Worm (Caenorhabditis elegans) whole organism, mixed stage, embryonic: ENCODE measurements around the gene Y66C5A.2.

ENCODE experiments used
- M03D4.4 ChIP-seq: sonication (generic microtip); optimal IDR thresholded peaks from 2 replicates; lab custom pipeline; 2017; ENCODE audit warnings: mild to moderate bottlenecking, missing genetic modification characterization, missing compliant biosample characterization
- bed-3 ChIP-seq: fragments of 200-800 bp; sonication (Bioruptor generic); optimal IDR thresholded peaks from 3 replicates; lab custom pipeline; 2018; ENCODE audit warnings: mild to moderate bottlenecking, missing genetic modification characterization, moderate library complexity, missing compliant biosample characterization
- blmp-1 ChIP-seq: fragments of 150-350 bp; optimal IDR thresholded peaks from 2 replicates; lab custom pipeline; 2014; ENCODE audit warnings: missing biosample characterization, missing genetic modification characterization
- ceh-39 ChIP-seq: fragments of 150-350 bp; optimal IDR thresholded peaks from 2 replicates; lab custom pipeline; 2014; ENCODE audit warnings: missing biosample characterization, missing genetic modification characterization
- ceh-43 ChIP-seq: fragments of 200-800 bp; sonication (Bioruptor generic); optimal IDR thresholded peaks from 2 replicates; lab custom pipeline; 2018; ENCODE audit warnings: mild to moderate bottlenecking, missing genetic modification characterization, moderate library complexity, missing compliant biosample characterization
- ceh-83 ChIP-seq: fragments of 200-800 bp; sonication (Bioruptor generic); optimal IDR thresholded peaks from 2 replicates; lab custom pipeline; 2018; ENCODE audit warnings: mild to moderate bottlenecking, missing genetic modification characterization, missing compliant biosample characterization
- cnd-1 ChIP-seq: fragments of 200-800 bp; sonication (Bioruptor generic); optimal IDR thresholded peaks from 2 replicates; lab custom pipeline; 2018; ENCODE audit warnings: mild to moderate bottlenecking, missing genetic modification characterization, missing compliant biosample characterization
- drap-1 ChIP-seq: fragments of 200-800 bp; sonication (Bioruptor generic); optimal IDR thresholded peaks from 3 replicates; lab custom pipeline; 2018; ENCODE audit warnings: mild to moderate bottlenecking, missing genetic modification characterization, missing compliant biosample characterization
- elt-1 ChIP-seq: sonication (generic microtip); optimal IDR thresholded peaks from 2 replicates; lab custom pipeline; 2017; ENCODE audit warnings: missing genetic modification characterization, mild to moderate bottlenecking, missing compliant biosample characterization, antibody characterized with exemption, moderate library complexity, borderline replicate concordance; ENCODE audit not compliant: insufficient read depth
- elt-3 ChIP-seq: fragments of 150-350 bp; optimal IDR thresholded peaks from 2 replicates; lab custom pipeline; 2014; ENCODE audit warnings: missing biosample characterization, missing genetic modification characterization
- flh-1 ChIP-seq: fragments of 200-800 bp; sonication (Bioruptor generic); optimal IDR thresholded peaks from 2 replicates; lab custom pipeline; 2018; ENCODE audit warnings: mild to moderate bottlenecking, missing genetic modification characterization, moderate library complexity, missing compliant biosample characterization
- ham-2 ChIP-seq: fragments of 200-800 bp; sonication (Bioruptor generic); optimal IDR thresholded peaks from 2 replicates; lab custom pipeline; 2018; ENCODE audit warnings: mild to moderate bottlenecking, missing genetic modification characterization, missing compliant biosample characterization
- hlh-1 ChIP-seq: fragments of 150-350 bp; optimal IDR thresholded peaks from 2 replicates; lab custom pipeline; 2014; ENCODE audit warnings: missing biosample characterization, missing genetic modification reagents, missing genetic modification characterization
- lin-13 ChIP-seq: fragments of 150-350 bp; optimal IDR thresholded peaks from 2 replicates; lab custom pipeline; 2014; ENCODE audit warnings: missing biosample characterization, missing genetic modification characterization
- lin-32 ChIP-seq: fragments of 200-800 bp; sonication (Bioruptor generic); optimal IDR thresholded peaks from 2 replicates; lab custom pipeline; 2018; ENCODE audit warnings: mild to moderate bottlenecking, missing genetic modification characterization, missing compliant biosample characterization
- lsy-2 ChIP-seq: fragments of 150-350 bp; optimal IDR thresholded peaks from 2 replicates; lab custom pipeline; 2014; ENCODE audit warnings: missing biosample characterization, missing genetic modification characterization
- mab-5 ChIP-seq: fragments of 150-350 bp; optimal IDR thresholded peaks from 2 replicates; lab custom pipeline; 2014; ENCODE audit warnings: missing biosample characterization, missing genetic modification characterization
- mep-1 ChIP-seq: fragments of 150-350 bp; optimal IDR thresholded peaks from 2 replicates; lab custom pipeline; 2017; ENCODE audit warnings: missing biosample characterization, missing genetic modification reagents, missing genetic modification characterization, inconsistent platforms
- mls-2 ChIP-seq: sonication (generic microtip); optimal IDR thresholded peaks from 2 replicates; lab custom pipeline; 2016; ENCODE audit warnings: mild to moderate bottlenecking, missing genetic modification characterization, moderate library complexity, missing compliant biosample characterization
- nhr-12 ChIP-seq: fragments of 150-350 bp; optimal IDR thresholded peaks from 2 replicates; lab custom pipeline; 2014; ENCODE audit warnings: missing biosample characterization, missing genetic modification characterization
- nhr-237 ChIP-seq: fragments of 150-350 bp; optimal IDR thresholded peaks from 2 replicates; lab custom pipeline; 2014; ENCODE audit warnings: missing biosample characterization, missing genetic modification characterization
- nhr-28 ChIP-seq: fragments of 150-350 bp; optimal IDR thresholded peaks from 2 replicates; lab custom pipeline; 2014; ENCODE audit warnings: missing biosample characterization, missing genetic modification characterization
- nhr-76 ChIP-seq: sonication (generic microtip); optimal IDR thresholded peaks from 2 replicates; lab custom pipeline; 2017; ENCODE audit warnings: missing biosample characterization, missing genetic modification characterization
- pha-4 ChIP-seq: fragments of 150-350 bp; optimal IDR thresholded peaks from 2 replicates; lab custom pipeline; 2018; ENCODE audit warnings: missing biosample characterization, missing genetic modification reagents, missing genetic modification characterization
- sem-2 ChIP-seq: fragments of 200-800 bp; sonication (Bioruptor generic); optimal IDR thresholded peaks from 2 replicates; lab custom pipeline; 2018; ENCODE audit warnings: mild to moderate bottlenecking, missing genetic modification characterization, missing compliant biosample characterization
- snpc-4 ChIP-seq: fragments of 150-350 bp; optimal IDR thresholded peaks from 2 replicates; lab custom pipeline; 2014; ENCODE audit warnings: missing biosample characterization, missing genetic modification characterization
- sptf-1 ChIP-seq: sonication (generic microtip); optimal IDR thresholded peaks from 2 replicates; lab custom pipeline; 2017; ENCODE audit warnings: mild to moderate bottlenecking, missing genetic modification characterization, moderate library complexity, missing compliant biosample characterization
- tbx-8 ChIP-seq: fragments of 200-800 bp; sonication (Bioruptor generic); optimal IDR thresholded peaks from 2 replicates; lab custom pipeline; 2018; ENCODE audit warnings: mild to moderate bottlenecking, missing genetic modification characterization, moderate library complexity, missing compliant biosample characterization
- unc-120 ChIP-seq: sonication (generic microtip); optimal IDR thresholded peaks from 2 replicates; lab custom pipeline; 2017; ENCODE audit warnings: missing genetic modification characterization, missing compliant biosample characterization; ENCODE audit not compliant: poor library complexity, severe bottlenecking
- unc-39 ChIP-seq: fragments of 150-350 bp; optimal IDR thresholded peaks from 2 replicates; lab custom pipeline; 2014; ENCODE audit warnings: missing biosample characterization, missing genetic modification characterization
- unc-62 ChIP-seq: fragments of 150-350 bp; optimal IDR thresholded peaks from 2 replicates; lab custom pipeline; 2014; ENCODE audit warnings: missing biosample characterization, missing genetic modification reagents, missing genetic modification characterization
- zip-8 ChIP-seq: fragments of 150-350 bp; optimal IDR thresholded peaks from 2 replicates; lab custom pipeline; 2014; ENCODE audit warnings: missing biosample characterization, missing genetic modification characterization
- ztf-11 ChIP-seq: fragments of 150-350 bp; optimal IDR thresholded peaks from 2 replicates; lab custom pipeline; 2014; ENCODE audit warnings: missing biosample characterization, missing genetic modification characterization

Gene Y66C5A.2

ce11 chrX:14473740-14474139 is 13.2 kb downstream of the Y66C5A.2 start, which contains the start of gene M163.5:
Gene M163.5 (plus strand): TSS chrX:14474040.
- TF ChIP-seq pha-4 (tag; lab: Kevin White, UChicago) (no peak), flh-1 (GFP tag; lab: Kevin White, UChicago) (no peak), unc-62 (GFP tag; lab: Kevin White, UChicago) (no peak), blmp-1 (tag; lab: Kevin White, UChicago) (no peak), nhr-28 (tag; lab: Kevin White, UChicago) (no peak), M03D4.4 (tag; lab: Kevin White, UChicago) (no peak)

- TF ChIP-seq zip-8 (tag; lab: Kevin White, UChicago) (peak; percentile 51), bed-3 (GFP tag; lab: Kevin White, UChicago) (no peak), lsy-2 (no peak)
- TF ChIP-seq, all 35 proteins: peak for 1
Measured at ce11 chrX:14476625-14477257, 16.2 kb downstream of the Y66C5A.2 start.

- no peak for TF ChIP-seq blmp-1 (tag; lab: Kevin White, UChicago)
- TF ChIP-seq unc-39 (tag; lab: Kevin White, UChicago) = no peak
- TF ChIP-seq nhr-28 (tag; lab: Kevin White, UChicago) = no peak
- no peak for TF ChIP-seq ham-2
- TF ChIP-seq elt-1 = no peak
- no peak for TF ChIP-seq lsy-2
- TF ChIP-seq unc-62 (GFP tag; lab: Kevin White, UChicago) = no peak
- TF ChIP-seq elt-3 (tag; lab: Kevin White, UChicago) = no peak
- TF ChIP-seq mls-2 (tag; lab: Kevin White, UChicago) = no peak
- TF ChIP-seq ceh-39 (tag; lab: Kevin White, UChicago) = no peak
- no peak for TF ChIP-seq ceh-43
- TF ChIP-seq tbx-8 (GFP tag; lab: Kevin White, UChicago) = no peak
- no peak for TF ChIP-seq mab-5 (tag; lab: Kevin White, UChicago)
- TF ChIP-seq ceh-83 (GFP tag; lab: Kevin White, UChicago) = no peak
- no peak for TF ChIP-seq drap-1 (GFP tag; lab: Kevin White, UChicago)
- no peak for TF ChIP-seq hlh-1 (tag; lab: Kevin White, UChicago)
- no peak for TF ChIP-seq snpc-4
- TF ChIP-seq M03D4.4 (tag; lab: Kevin White, UChicago) = no peak
- no peak for TF ChIP-seq ztf-11 (tag; lab: Kevin White, UChicago)
Measured at ce11 chrX:14477338-14477737, 16.8 kb downstream of the Y66C5A.2 start.

- TF ChIP-seq nhr-237 (no peak), lin-32 (no peak), M03D4.4 (tag; lab: Kevin White, UChicago) (no peak), lsy-2 (no peak)
Measured at ce11 chrX:14478193-14478592, 17.7 kb downstream of the Y66C5A.2 start.

ce11 chrX:14478743-14479428 is 18.4 kb downstream of the Y66C5A.2 start, which contains the start of gene M163.11:
Gene M163.11 (plus strand): TSS chrX:14479378.
- peak; percentile 55 for TF ChIP-seq unc-120 (tag; lab: Kevin White, UChicago)
- no peak for TF ChIP-seq lsy-2
- TF ChIP-seq, all 35 proteins: peak for 1

ce11 chrX:14480248-14480647 is 19.7 kb downstream of the Y66C5A.2 start, which contains the start of gene gfi-3:
Gene gfi-3 (plus strand): TSS chrX:14480572.
- TF ChIP-seq nhr-12 (tag; lab: Kevin White, UChicago) = no peak
- TF ChIP-seq drap-1 (GFP tag; lab: Kevin White, UChicago) = peak; percentile 55
- peak; percentile 57 for TF ChIP-seq ham-2
- TF ChIP-seq elt-1 = no peak
- peak; percentile 7 for TF ChIP-seq cnd-1
- TF ChIP-seq lin-13 = peak; percentile 82
- no peak for TF ChIP-seq ztf-11 (tag; lab: Kevin White, UChicago)
- TF ChIP-seq ceh-39 (tag; lab: Kevin White, UChicago) = no peak
- TF ChIP-seq mls-2 (tag; lab: Kevin White, UChicago) = peak; percentile 5
- TF ChIP-seq sptf-1 (tag; lab: Kevin White, UChicago) = peak; percentile 80
- TF ChIP-seq unc-120 (tag; lab: Kevin White, UChicago) = peak; percentile 41
- no peak for TF ChIP-seq unc-39 (tag; lab: Kevin White, UChicago)
- no peak for TF ChIP-seq nhr-237
- TF ChIP-seq blmp-1 (tag; lab: Kevin White, UChicago) = no peak
- TF ChIP-seq nhr-76 (tag; lab: Kevin White, UChicago) = no peak
- TF ChIP-seq flh-1 (GFP tag; lab: Kevin White, UChicago) = no peak
- no peak for TF ChIP-seq lin-32
- no peak for TF ChIP-seq bed-3 (GFP tag; lab: Kevin White, UChicago)
- TF ChIP-seq ceh-83 (GFP tag; lab: Kevin White, UChicago) = no peak
- no peak for TF ChIP-seq ceh-43
- no peak for TF ChIP-seq zip-8 (tag; lab: Kevin White, UChicago)
- TF ChIP-seq lsy-2 = peak; percentile 59
- TF ChIP-seq pha-4 (tag; lab: Kevin White, UChicago) = peak; percentile 30
- TF ChIP-seq tbx-8 (GFP tag; lab: Kevin White, UChicago) = no peak
- no peak for TF ChIP-seq elt-3 (tag; lab: Kevin White, UChicago)
- no peak for TF ChIP-seq nhr-28 (tag; lab: Kevin White, UChicago)
- TF ChIP-seq unc-62 (GFP tag; lab: Kevin White, UChicago) = peak; percentile 8
- peak; percentile 37 for TF ChIP-seq hlh-1 (tag; lab: Kevin White, UChicago)
- TF ChIP-seq snpc-4 = no peak
- peak; percentile 75 for TF ChIP-seq M03D4.4 (tag; lab: Kevin White, UChicago)
- no peak for TF ChIP-seq sem-2 (GFP tag; lab: Kevin White, UChicago)
- TF ChIP-seq mep-1 (tag; lab: Kevin White, UChicago) = peak; percentile 34
- no peak for TF ChIP-seq mab-5 (tag; lab: Kevin White, UChicago)
